Worm (Caenorhabditis elegans): ENCODE results near the gene gly-11.

The gly-11 gene

ce11 chrIII:12143792-12144191 lies 33.3 kb downstream of the gly-11 start:
- TF ChIP-seq nhr-76 (tag; optimal IDR thresholded peaks at IDR 0.05) (no peak), nhr-47 (tag; optimal IDR thresholded peaks at IDR 0.05) (no peak), efl-3 (GFP tag; optimal IDR thresholded peaks at IDR 0.05) (no peak), sup-37 (GFP tag; optimal IDR thresholded peaks at IDR 0.05) (no peak), hpl-2 (GFP tag; optimal IDR thresholded peaks at IDR 0.05) (no peak), pax-3 (tag; optimal IDR thresholded peaks at IDR 0.05) (no peak), nhr-19 (GFP tag; conservative IDR thresholded peaks at IDR 0.05) (no peak), isw-1 (GFP tag; IDR thresholded peaks at IDR 0.05) (no peak), skn-1 (tag; optimal IDR thresholded peaks at IDR 0.05) (no peak), egl-13 (tag; optimal IDR thresholded peaks at IDR 0.05) (no peak), nhr-85 (tag) (no peak), sox-4 (tag; optimal IDR thresholded peaks at IDR 0.05) (no peak), egl-27 (tag; optimal IDR thresholded peaks at IDR 0.05) (no peak), C34B4.2 (tag; optimal IDR thresholded peaks at IDR 0.05) (no peak), swsn-7 (tag; optimal IDR thresholded peaks at IDR 0.05) (no peak), ztf-11 (tag; optimal IDR thresholded peaks at IDR 0.05) (no peak)

- peak; percentile 41 for TF ChIP-seq nhr-85 (tag)
- peak; percentile 52 for TF ChIP-seq blmp-1 (tag; optimal IDR thresholded peaks at IDR 0.05)
- TF ChIP-seq efl-1 (optimal IDR thresholded peaks at IDR 0.05) = no peak
- peak in 1 of 2 experiments; percentile 87 for TF ChIP-seq efl-1 (GFP tag; optimal IDR thresholded peaks at IDR 0.05 in 1 of 2)
- TF ChIP-seq jun-1 (tag; optimal IDR thresholded peaks at IDR 0.05) = no peak
- peak; percentile 13 for TF ChIP-seq mep-1 (tag; optimal IDR thresholded peaks at IDR 0.05)
- TF ChIP-seq ceh-82 (tag; optimal IDR thresholded peaks at IDR 0.05) = no peak
These were observed 34.5 kb downstream of the gly-11 start for ce11 chrIII:12142419-12143107.

ce11 chrIII:12139471-12139870 lies 37.6 kb downstream of the gly-11 start:
- TF ChIP-seq mef-2 (tag; optimal IDR thresholded peaks at IDR 0.05) (no peak), lin-39 (tag; optimal IDR thresholded peaks at IDR 0.05) (no peak), mep-1 (tag; optimal IDR thresholded peaks at IDR 0.05) (peak; percentile 42), blmp-1 (tag; optimal IDR thresholded peaks at IDR 0.05) (peak; percentile 15), nhr-20 (tag; optimal IDR thresholded peaks at IDR 0.05) (peak; percentile 3), zag-1 (tag; optimal IDR thresholded peaks at IDR 0.05) (no peak), snu-23 (GFP tag; optimal IDR thresholded peaks at IDR 0.05) (peak; percentile 34), sptf-1 (tag; optimal IDR thresholded peaks at IDR 0.05) (no peak), hlh-17 (GFP tag; optimal IDR thresholded peaks at IDR 0.05; ENCODE audit: borderline replicate concordance) (no peak), lin-14 (GFP tag; optimal IDR thresholded peaks at IDR 0.05) (peak; percentile 47), nhr-84 (tag; optimal IDR thresholded peaks at IDR 0.05) (no peak), nhr-85 (tag) (peak; percentile 42), unc-130 (tag; optimal IDR thresholded peaks at IDR 0.05) (no peak), swsn-7 (tag; optimal IDR thresholded peaks at IDR 0.05) (no peak), nhr-90 (tag; optimal IDR thresholded peaks at IDR 0.05; ENCODE audit: poor library complexity) (no peak), ceh-88 (GFP tag; IDR thresholded peaks at IDR 0.05) (no peak), nhr-28 (tag; optimal IDR thresholded peaks at IDR 0.05) (no peak), tlp-1 (tag; optimal IDR thresholded peaks at IDR 0.05) (no peak), C04F5.9 (tag; optimal IDR thresholded peaks at IDR 0.05) (no peak), efl-1 (optimal IDR thresholded peaks at IDR 0.05) (no peak), efl-1 (GFP tag; optimal IDR thresholded peaks at IDR 0.05 in 1 of 2) (peak in 1 of 2 experiments; percentile 61), ceh-90 (tag; optimal IDR thresholded peaks at IDR 0.05) (no peak)

ce11 chrIII:12138235-12138634 lies 38.8 kb downstream of the gly-11 start:
- TF ChIP-seq lin-35 (GFP tag; optimal IDR thresholded peaks at IDR 0.05) (peak in 1 of 2 experiments; percentile 18), blmp-1 (tag; optimal IDR thresholded peaks at IDR 0.05) (no peak), elt-2 (tag; optimal IDR thresholded peaks at IDR 0.05) (peak; percentile 25), nhr-85 (tag) (peak; percentile 52)

All from whole organism, L1 larva.